Fruit fly (Drosophila melanogaster) whole organism: ENCODE measurements around the gene CG17129.
A peak's percentile ranks its signal among the peaks of the same experiment; 100 is the strongest.

Source experiments
- CG8478 ChIP-seq: fragments of >200 bp; optimal IDR thresholded peaks from 2 replicates; lab custom pipeline; 2018; ENCODE audit warnings: inconsistent platforms
- Dll ChIP-seq: fragments of >200 bp; optimal IDR thresholded peaks from 2 replicates; lab custom pipeline; 2017
- EcR ChIP-seq, 2 experiments: fragments of >200 bp; optimal IDR thresholded peaks; 2 replicates each; lab custom pipeline; 2017; ENCODE audit warnings: missing biosample characterization in 2 of 2, missing genetic modification characterization in 2 of 2, missing genetic modification reagents in 2 of 2
- pan ChIP-seq: fragments of >200 bp; optimal IDR thresholded peaks from 2 replicates; lab custom pipeline; 2017
- psq ChIP-seq: fragments of >200 bp; optimal IDR thresholded peaks from 2 replicates; lab custom pipeline; 2017
- usp ChIP-seq: fragments of >200 bp; optimal IDR thresholded peaks from 2 replicates; lab custom pipeline; 2017; ENCODE audit warnings: missing biosample characterization, missing genetic modification characterization, mixed read lengths

Gene CG17129

DNA sequence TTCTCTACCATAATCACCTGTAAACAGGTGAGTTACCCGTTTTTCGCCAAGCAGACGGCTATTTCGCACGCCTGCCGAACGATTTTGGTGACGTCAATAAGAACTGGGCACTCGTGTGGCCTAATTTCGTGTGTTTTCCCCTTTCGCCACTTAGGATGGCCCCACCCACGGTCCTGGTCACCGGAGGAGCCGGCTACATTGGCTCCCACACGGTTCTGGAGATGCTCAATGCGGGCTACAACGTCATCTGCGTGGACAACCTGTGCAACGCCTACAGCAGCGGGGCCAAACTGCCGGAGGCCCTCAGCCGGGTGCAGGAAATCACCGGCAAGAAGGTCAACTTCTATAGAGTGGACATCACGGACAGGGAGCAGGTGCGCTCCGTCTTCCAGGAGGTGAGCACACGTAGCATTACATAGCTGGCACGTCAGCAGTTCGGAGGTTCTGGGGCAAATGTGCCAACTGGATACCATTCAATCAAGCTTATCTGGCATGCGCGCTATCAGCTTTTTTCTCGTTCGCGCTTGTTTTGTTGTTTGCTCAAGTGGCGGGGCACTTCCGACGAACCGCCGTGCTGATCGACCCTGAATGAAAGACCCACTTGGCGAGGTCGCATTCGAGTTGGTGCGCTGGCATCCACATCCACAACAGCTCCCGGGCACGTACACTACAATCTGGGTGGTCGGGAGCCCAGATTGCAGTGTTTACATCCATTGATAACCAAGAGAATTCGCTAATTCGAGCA is 30.9 kb downstream of the CG17129 start:
- TF ChIP-seq pan, result no peak
- no peak for TF ChIP-seq usp
- TF ChIP-seq CG8478 (lab: Kevin White, UChicago), result no peak
- peak; percentile 50 for TF ChIP-seq Dll (lab: Kevin White, UChicago)
- no peak for TF ChIP-seq EcR (GFP tag; optimal IDR thresholded peaks at IDR 0.05; lab: Kevin White, UChicago)

DNA sequence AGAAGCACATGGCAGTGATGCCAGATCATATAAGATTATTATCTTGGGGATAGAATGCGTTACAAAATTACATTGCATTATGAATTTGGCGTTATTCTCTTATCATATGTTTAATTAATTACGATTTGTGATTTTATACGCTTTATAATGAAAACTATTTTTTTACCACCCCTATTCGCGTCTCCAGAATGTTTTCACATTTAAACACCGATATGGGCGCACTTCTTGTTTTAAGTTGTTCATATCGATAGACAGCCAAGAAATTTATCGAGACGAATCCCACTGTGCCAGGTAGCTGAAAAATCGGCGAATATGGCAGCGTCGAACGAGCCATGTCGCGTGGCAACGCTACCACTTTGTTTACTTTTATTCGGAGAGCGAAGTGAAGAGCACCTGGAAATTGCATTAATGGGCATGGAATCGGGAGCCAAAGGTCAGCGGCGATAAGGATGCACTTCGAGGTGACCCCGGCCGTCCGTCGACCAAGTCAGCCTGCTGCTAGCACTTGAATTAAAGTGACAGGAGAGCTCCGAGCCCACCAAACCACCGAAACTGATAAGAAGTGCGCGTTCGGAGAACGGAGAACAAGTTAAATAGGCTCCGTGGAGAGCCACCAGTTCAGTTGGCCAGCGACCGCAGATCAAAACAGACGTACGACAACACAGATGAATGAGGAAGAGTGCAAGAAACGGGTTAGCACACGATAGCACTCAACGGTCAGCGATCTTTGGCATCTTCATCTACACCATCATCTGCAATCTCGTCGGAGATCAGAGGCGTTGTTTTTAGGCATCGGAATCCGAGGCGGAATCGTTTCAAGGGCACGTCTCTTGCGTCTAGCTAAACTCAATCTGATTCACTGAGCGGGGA is 31.7 kb downstream of the CG17129 start, which contains the start of gene Gale:
Gene Gale (plus strand): TSS at position 401 of the 870 bp plus-strand sequence.
- TF ChIP-seq EcR (GFP tag; optimal IDR thresholded peaks at IDR 0.05; lab: Kevin White, UChicago) (no peak), pan (no peak), psq (lab: Kevin White, UChicago) (no peak), CG8478 (lab: Kevin White, UChicago) (no peak), usp (no peak), Dll (lab: Kevin White, UChicago) (no peak)

DNA sequence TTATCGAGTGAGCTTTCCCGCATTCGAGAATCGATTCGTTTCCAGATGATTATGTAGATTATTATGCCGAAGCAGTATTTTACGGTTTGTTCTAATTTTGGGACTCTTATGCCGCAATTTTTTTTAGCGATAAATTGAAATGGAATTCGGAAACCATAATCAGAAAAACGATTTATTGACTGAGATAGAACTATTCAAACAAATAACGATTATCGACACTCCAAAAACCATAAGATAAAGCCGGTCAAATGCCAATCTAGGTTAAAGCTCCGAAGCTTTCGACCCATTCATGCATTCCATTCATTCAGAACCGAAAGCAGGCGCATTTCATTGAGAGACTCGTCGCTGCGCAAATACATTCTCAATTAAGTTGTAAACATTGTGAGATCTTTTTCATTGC is 32.6 kb downstream of the CG17129 start:
- no peak for TF ChIP-seq pan
- no peak for TF ChIP-seq psq (lab: Kevin White, UChicago)
- no peak for TF ChIP-seq Dll (lab: Kevin White, UChicago)
- TF ChIP-seq usp, result no peak
- TF ChIP-seq CG8478 (lab: Kevin White, UChicago), result no peak
- TF ChIP-seq EcR (GFP tag; optimal IDR thresholded peaks at IDR 0.05; lab: Kevin White, UChicago), result no peak

DNA sequence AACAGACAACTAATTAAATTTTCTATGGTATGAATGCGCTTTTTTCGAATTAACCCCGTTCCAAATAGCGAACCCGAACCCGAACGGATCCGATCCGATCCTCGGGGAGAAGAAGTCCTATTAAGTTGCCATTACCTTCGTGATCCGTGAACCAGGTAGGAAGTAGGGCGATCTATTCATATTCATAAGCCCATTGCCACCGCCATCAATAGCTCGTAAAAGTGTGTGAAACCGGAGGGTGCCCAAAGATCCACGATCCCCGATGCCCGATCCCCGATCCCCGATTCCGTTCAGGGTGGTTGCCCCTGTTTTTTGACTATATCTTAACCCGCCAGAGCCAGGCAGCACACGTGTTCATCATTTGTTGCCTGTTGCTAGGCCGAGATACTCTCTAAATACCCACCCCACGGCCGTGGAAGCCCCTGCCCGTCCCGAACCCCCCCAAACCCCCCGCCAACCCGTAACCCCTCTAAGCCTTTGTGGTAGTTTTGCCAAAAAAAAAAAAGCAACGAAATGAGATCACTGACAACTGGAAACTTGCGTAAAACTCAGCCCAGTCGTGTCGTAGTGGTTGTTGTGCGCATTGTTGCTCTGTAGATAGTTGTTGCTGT is 34.6 kb downstream of the CG17129 start:
- TF ChIP-seq Dll (lab: Kevin White, UChicago) (no peak), CG8478 (lab: Kevin White, UChicago) (no peak), EcR (GFP tag; optimal IDR thresholded peaks at IDR 0.05; lab: Kevin White, UChicago) (no peak), usp (no peak), pan (no peak), psq (lab: Kevin White, UChicago) (no peak)

DNA sequence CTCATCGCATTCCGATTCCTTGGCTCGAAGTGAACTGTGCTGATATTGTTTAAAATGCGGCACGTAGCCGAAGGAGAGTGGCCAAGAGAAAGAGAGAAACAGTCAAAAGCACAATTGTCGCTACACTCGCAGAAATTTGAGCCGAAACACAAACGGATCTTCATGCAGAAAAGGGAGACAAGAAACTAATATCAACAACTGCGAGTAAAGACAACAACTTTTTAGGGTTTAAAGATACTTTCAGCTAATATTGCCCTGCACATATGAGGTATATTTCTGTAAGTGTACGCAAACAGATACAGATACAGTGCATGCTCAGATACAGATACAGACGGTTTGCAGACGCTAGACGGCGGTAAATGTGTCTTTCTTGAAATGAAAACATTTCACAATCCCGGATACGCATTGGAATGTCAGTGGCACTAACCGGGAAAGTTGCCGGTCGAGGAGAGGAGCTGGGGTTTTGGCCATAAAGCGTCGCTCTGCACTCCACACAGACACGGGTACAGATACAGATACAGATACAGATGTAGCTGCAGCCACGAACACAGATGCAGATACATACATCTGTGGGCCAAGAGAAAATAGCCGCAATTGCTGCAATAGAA is 35.9 kb downstream of the CG17129 start:
- TF ChIP-seq CG8478 (lab: Kevin White, UChicago) (no peak), pan (no peak)

DNA sequence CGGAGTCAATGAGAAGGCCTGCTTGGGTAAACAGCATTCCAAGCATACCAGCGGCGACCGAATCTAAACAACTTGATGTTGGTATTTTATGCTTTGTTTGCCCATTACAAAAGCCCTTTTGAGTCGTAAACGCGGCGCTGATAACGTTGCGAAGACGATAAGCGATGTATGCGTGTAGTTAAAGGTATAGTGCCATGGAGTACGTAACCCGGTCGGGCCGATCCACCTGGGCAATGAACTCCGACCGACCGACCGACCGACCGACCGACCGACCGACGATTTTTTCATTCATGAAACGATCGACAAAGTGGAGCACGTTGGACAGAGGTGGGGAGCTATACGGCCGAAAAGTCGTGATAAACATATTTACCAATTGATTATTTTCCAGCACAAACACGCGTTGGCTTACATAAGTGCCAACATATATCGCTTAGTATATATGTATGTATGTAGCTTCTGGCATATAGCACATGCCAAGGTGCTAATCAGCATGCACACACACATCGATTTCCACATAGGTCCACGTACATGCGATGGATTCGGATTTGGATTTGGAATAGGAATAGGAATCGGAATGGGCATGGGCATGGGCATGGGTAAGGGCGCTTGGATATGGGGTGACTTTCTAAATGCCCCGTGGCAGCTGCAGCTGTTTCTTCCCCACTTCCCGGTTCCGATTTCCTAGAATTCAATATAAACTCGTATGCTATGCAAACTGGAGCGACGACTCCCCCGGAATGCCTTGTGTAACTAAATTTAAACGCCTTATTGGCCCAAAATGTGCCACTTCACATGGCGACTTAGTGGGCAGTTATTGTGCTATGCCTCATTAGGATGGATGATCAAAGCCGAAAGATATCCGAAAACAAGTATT is 37.0 kb downstream of the CG17129 start:
- TF ChIP-seq pan (no peak), psq (lab: Kevin White, UChicago) (no peak), CG8478 (lab: Kevin White, UChicago) (no peak), usp (no peak), EcR (GFP tag; optimal IDR thresholded peaks at IDR 0.05; lab: Kevin White, UChicago) (no peak), Dll (lab: Kevin White, UChicago) (no peak)

DNA sequence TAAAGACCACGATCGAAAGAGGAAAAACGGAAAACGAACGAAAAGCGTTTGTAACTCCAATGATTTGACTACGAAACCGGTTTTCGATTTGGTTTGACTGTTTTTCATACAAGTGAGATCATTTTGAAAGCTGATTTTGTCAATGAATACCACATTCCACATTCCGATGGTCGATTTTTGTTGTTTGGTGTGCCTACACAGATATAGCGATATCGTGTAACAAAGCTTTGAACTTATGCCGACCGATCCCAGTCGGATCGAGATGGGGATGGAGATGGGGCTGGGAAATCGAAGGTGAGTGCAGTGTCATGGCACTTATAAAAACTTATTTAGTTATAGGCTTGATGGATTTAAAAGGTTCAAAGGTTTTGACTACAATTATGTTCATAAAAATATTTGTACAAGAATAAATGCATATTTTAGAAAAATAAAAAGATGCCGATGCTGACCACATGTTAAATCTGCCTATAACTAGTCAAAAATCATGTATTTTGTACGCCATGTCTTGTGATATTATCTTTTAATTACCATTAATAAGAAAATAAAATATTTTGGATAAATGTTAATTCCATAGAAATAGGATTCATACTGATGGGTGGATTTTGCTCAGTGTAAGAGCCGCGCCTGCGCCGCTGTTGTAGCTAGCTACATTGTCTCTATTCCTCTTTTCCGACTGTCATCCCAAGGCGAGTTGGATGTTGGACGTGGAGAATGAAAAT is 37.8 kb downstream of the CG17129 start:
- TF ChIP-seq pan, result no peak
- TF ChIP-seq usp, result no peak
- TF ChIP-seq Dll (lab: Kevin White, UChicago), result no peak
- no peak for TF ChIP-seq EcR (GFP tag; optimal IDR thresholded peaks at IDR 0.05; lab: Kevin White, UChicago)
- TF ChIP-seq psq (lab: Kevin White, UChicago), result no peak
- no peak for TF ChIP-seq CG8478 (lab: Kevin White, UChicago)

DNA sequence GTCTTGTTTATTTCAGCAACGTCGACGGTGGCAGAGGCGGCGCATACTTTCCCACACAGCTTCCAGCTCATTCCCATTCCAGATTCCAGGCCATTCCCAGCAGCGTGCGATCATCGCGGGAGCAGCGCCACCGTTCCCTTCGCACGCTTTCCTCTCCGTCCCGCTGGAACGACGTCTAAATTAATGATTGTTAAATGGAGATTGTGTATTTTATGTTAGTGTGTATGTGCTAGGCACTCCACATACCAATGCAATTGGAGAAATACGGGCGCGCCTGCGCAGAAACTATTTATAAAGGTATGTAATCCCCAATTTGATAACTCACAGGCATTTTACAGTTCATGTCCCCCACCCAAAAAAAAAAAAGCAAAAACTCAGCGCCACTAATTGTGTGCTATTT is 38.7 kb downstream of the CG17129 start:
- TF ChIP-seq Dll (lab: Kevin White, UChicago) (no peak), EcR (GFP tag; optimal IDR thresholded peaks at IDR 0.05; lab: Kevin White, UChicago) (no peak), CG8478 (lab: Kevin White, UChicago) (no peak), pan (no peak), usp (no peak), psq (lab: Kevin White, UChicago) (no peak)

DNA sequence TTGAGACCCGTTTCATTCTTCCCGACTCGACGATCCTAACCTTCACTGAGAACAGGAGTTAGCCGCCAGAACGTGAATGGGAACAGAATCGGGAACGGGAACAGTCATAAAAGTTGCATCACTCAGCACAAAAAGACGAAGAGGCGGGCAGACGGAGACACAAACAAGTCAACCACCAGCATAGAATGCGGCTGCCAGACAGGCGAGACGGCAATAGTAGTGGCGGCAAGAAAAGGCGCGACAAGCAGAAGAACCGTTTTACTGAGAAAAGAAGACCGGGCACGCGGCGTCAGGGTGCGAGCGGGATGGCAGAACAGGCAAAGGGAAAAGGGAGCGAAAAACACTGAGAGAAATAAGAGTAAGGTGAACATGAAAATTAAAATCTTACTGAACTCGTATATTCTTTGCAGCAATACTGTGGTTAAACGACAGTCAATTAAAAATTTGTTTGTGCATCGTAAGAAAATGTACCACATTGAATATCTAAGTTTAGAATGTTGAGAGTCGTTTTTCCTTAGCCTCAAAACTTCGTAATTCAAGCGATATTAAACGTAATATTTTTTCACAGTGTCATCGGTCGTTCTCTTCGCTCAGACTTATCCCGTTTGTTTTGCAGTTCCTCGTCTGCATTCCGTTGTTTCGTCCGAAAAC is 39.7 kb downstream of the CG17129 start:
- no peak for TF ChIP-seq Dll (lab: Kevin White, UChicago)
- TF ChIP-seq EcR (GFP tag; optimal IDR thresholded peaks at IDR 0.05; lab: Kevin White, UChicago), result peak in 1 of 2 experiments; percentile 89

DNA sequence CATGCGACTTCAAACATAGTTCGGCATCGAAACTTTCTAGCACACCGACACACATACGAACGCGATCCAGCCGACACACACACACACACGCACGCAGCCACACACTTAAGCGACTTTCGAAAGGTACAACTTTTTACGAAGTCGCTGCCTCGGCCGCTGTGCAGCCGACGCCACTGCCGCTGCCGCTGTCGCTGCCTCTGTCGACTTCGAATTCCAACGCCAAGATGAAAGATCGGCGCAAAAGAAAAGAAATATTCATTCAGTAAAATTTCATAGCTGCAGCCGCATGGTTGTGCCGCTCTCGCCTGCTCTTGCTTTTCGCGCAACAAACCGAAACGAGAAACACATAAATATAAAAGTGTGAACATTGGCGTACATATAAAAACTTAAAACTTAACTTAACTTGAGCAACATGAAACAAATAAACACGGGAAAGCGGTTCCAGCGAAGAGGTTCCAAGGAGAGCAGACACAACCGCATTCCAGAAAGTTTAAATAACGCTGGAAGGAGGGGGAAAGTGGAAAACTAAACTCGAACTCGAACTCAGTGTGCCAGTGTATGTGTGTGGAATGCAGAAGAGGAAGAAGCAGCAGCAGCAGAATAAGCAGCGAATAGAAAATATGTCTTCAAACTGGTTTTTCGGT is 40.5 kb downstream of the CG17129 start:
- TF ChIP-seq psq (lab: Kevin White, UChicago) (no peak), CG8478 (lab: Kevin White, UChicago) (no peak), EcR (GFP tag; optimal IDR thresholded peaks at IDR 0.05; lab: Kevin White, UChicago) (no peak), pan (no peak), Dll (lab: Kevin White, UChicago) (no peak), usp (no peak)
